Worm (Caenorhabditis elegans): ENCODE data around the gene dyf-4.

The dyf-4 gene

DNA sequence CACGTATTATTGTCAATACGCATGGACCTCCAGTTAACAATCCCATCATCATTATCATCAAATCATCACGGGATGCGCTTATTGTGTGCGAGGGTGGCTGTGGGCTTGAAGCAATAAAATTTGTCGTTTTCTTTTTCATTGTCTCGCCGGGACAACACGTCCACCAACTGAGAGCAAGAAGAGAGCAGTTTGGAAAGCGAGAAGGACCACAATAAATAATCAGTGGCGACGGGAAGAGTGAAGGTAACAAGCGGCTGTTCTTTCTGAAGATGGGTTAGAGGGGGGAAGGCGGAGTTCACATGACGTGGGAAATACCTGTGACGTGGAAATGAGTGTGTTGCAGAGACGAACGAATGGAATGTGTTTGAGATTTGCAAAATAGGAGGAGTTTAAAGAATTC, 6.8 kb downstream of the dyf-4 start:
- TF ChIP-seq ets-5 (GFP tag; IDR thresholded peaks at IDR 0.05) = no peak
- no peak for TF ChIP-seq Y116A8C.19 (tag; optimal IDR thresholded peaks at IDR 0.05; ENCODE audit: borderline replicate concordance)
- TF ChIP-seq nhr-20 (tag; optimal IDR thresholded peaks at IDR 0.05) = peak; percentile 71
- TF ChIP-seq lin-39 (tag; optimal IDR thresholded peaks at IDR 0.05) = peak; percentile 36
- TF ChIP-seq ces-1 (GFP tag; optimal IDR thresholded peaks at IDR 0.05) = no peak
- no peak for TF ChIP-seq elt-3 (tag; optimal IDR thresholded peaks at IDR 0.05)
- peak; percentile 45 to 53 for TF ChIP-seq lsy-2 (tag; optimal IDR thresholded peaks at IDR 0.05)
- no peak for TF ChIP-seq skn-1 (tag; optimal IDR thresholded peaks at IDR 0.05)
- no peak for TF ChIP-seq nhr-28 (tag; optimal IDR thresholded peaks at IDR 0.05)
- TF ChIP-seq mef-2 (tag; optimal IDR thresholded peaks at IDR 0.05) = no peak
- TF ChIP-seq F16B12.6 (tag; optimal IDR thresholded peaks at IDR 0.05) = no peak
- TF ChIP-seq pax-3 (tag; optimal IDR thresholded peaks at IDR 0.05) = peak; percentile 21
- TF ChIP-seq jun-1 (tag; optimal IDR thresholded peaks at IDR 0.05) = no peak
- TF ChIP-seq nhr-12 (tag; optimal IDR thresholded peaks at IDR 0.05) = no peak
- peak; percentile 30 for TF ChIP-seq mep-1 (tag; optimal IDR thresholded peaks at IDR 0.05)
- TF ChIP-seq mab-9 (GFP tag; IDR thresholded peaks at IDR 0.05) = no peak
- peak; percentile 95 for TF ChIP-seq lin-14 (GFP tag; optimal IDR thresholded peaks at IDR 0.05)
- no peak for TF ChIP-seq C04F5.9 (tag; optimal IDR thresholded peaks at IDR 0.05)
- TF ChIP-seq hpl-2 (GFP tag; optimal IDR thresholded peaks at IDR 0.05) = no peak
- no peak for TF ChIP-seq xbp-1 (tag; optimal IDR thresholded peaks at IDR 0.05)
- TF ChIP-seq ztf-4 (tag; optimal IDR thresholded peaks at IDR 0.05) = peak; percentile 37
- TF ChIP-seq pag-3 (tag; optimal IDR thresholded peaks at IDR 0.05; ENCODE audit: borderline replicate concordance, insufficient read depth) = peak; percentile 3
- TF ChIP-seq pqm-1 (tag; optimal IDR thresholded peaks at IDR 0.05) = no peak
- TF ChIP-seq nhr-71 (tag; optimal IDR thresholded peaks at IDR 0.05) = peak; percentile 91
- TF ChIP-seq tbx-2 (tag; optimal IDR thresholded peaks at IDR 0.05) = peak; percentile 5
- peak; percentile 3 for TF ChIP-seq lir-3 (tag; optimal IDR thresholded peaks at IDR 0.05; ENCODE audit: poor library complexity)
- no peak for TF ChIP-seq zip-4 (GFP tag; optimal IDR thresholded peaks at IDR 0.05)
- TF ChIP-seq mdl-1 (tag; optimal IDR thresholded peaks at IDR 0.05) = no peak
- TF ChIP-seq unc-130 (tag; optimal IDR thresholded peaks at IDR 0.05) = peak; percentile 82
- TF ChIP-seq rnt-1 (tag; optimal IDR thresholded peaks at IDR 0.05) = peak; percentile 86
- TF ChIP-seq efl-1 (optimal IDR thresholded peaks at IDR 0.05) = no peak
- TF ChIP-seq efl-1 (GFP tag; optimal IDR thresholded peaks at IDR 0.05 in 1 of 2) = no peak
- no peak for TF ChIP-seq lin-13 (GFP tag; optimal IDR thresholded peaks at IDR 0.05)
- no peak for TF ChIP-seq ztf-11 (tag; optimal IDR thresholded peaks at IDR 0.05)
- peak; percentile 65 for TF ChIP-seq snu-23 (GFP tag; optimal IDR thresholded peaks at IDR 0.05)
- TF ChIP-seq lin-15B (tag; optimal IDR thresholded peaks at IDR 0.05) = no peak
- no peak for TF ChIP-seq zag-1 (tag; optimal IDR thresholded peaks at IDR 0.05)
- peak; percentile 45 for TF ChIP-seq swsn-7 (tag; optimal IDR thresholded peaks at IDR 0.05)
- TF ChIP-seq aha-1 (tag; optimal IDR thresholded peaks at IDR 0.05) = no peak
- peak; percentile 62 for TF ChIP-seq nhr-19 (GFP tag; conservative IDR thresholded peaks at IDR 0.05)
- no peak for TF ChIP-seq ceh-82 (tag; optimal IDR thresholded peaks at IDR 0.05)
- TF ChIP-seq nhr-47 (tag; optimal IDR thresholded peaks at IDR 0.05) = peak; percentile 28
- TF ChIP-seq vab-15 (tag; optimal IDR thresholded peaks at IDR 0.05) = peak; percentile 50

DNA sequence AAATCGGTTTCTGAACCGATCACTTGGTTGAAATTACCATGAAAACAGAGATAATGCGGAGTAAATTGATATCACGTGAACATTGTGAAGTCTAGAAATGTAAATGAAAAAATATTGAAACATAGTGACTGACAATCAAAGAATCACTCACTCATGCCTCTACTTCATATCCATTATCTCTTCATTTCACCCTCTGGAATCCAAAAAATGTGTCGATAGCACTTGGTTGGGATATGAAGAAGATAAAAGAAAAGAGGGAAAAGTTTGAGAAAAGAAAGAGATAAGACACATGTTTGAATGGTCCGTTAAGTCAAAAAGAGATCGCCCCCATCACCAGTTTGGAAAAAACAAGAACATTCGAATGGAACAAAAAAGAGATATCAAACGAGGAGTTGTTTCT, 7.8 kb downstream of the dyf-4 start:
- TF ChIP-seq lin-14 (GFP tag; optimal IDR thresholded peaks at IDR 0.05) (peak; percentile 82), unc-62 (GFP tag; optimal IDR thresholded peaks at IDR 0.05) (no peak), nhr-19 (GFP tag; conservative IDR thresholded peaks at IDR 0.05) (peak; percentile 43), nhr-71 (tag; optimal IDR thresholded peaks at IDR 0.05) (peak; percentile 69), lsy-2 (tag; optimal IDR thresholded peaks at IDR 0.05) (peak; percentile 25 to 39), rnt-1 (tag; optimal IDR thresholded peaks at IDR 0.05) (peak; percentile 31), efl-3 (GFP tag; optimal IDR thresholded peaks at IDR 0.05) (no peak), lin-39 (tag; optimal IDR thresholded peaks at IDR 0.05) (peak; percentile 42), snu-23 (GFP tag; optimal IDR thresholded peaks at IDR 0.05) (peak; percentile 38), pax-3 (tag; optimal IDR thresholded peaks at IDR 0.05) (no peak), efl-1 (optimal IDR thresholded peaks at IDR 0.05) (peak in 1 of 2 experiments; percentile 1), efl-1 (GFP tag; optimal IDR thresholded peaks at IDR 0.05 in 1 of 2) (no peak), nhr-20 (tag; optimal IDR thresholded peaks at IDR 0.05) (peak; percentile 19), fkh-4 (tag; optimal IDR thresholded peaks at IDR 0.05; ENCODE audit: borderline replicate concordance) (no peak), nhr-11 (tag; optimal IDR thresholded peaks at IDR 0.05) (peak; percentile 8)
